Fruit fly (Drosophila melanogaster) whole organism, embryonic: ENCODE measurements around the gene CG7550.

ENCODE experiments used
- Asciz ChIP-seq: fragments of 200-800 bp; sonication (Bioruptor generic); optimal IDR thresholded peaks from 2 replicates; lab custom pipeline; 2017; ENCODE audit warnings: missing biosample characterization, mild to moderate bottlenecking, missing genetic modification characterization, missing genetic modification reagents
- BEAF-32 ChIP-seq: fragments of 200-800 bp; sonication (Bioruptor generic); optimal IDR thresholded peaks from 3 replicates; lab custom pipeline; 2017; ENCODE audit warnings: missing biosample characterization, missing genetic modification characterization, mild to moderate bottlenecking, moderate library complexity, missing genetic modification reagents
- Bdp1 ChIP-seq: fragments of 200-800 bp; sonication (Bioruptor generic); optimal IDR thresholded peaks from 3 replicates; lab custom pipeline; 2016; ENCODE audit warnings: missing biosample characterization, missing genetic modification characterization
- CG12236 ChIP-seq: fragments of 200-800 bp; sonication (Bioruptor generic); optimal IDR thresholded peaks from 2 replicates; lab custom pipeline; 2016; ENCODE audit warnings: missing biosample characterization, missing genetic modification characterization
- CG12299 ChIP-seq: fragments of 200-800 bp; sonication (Bioruptor generic); optimal IDR thresholded peaks from 2 replicates; lab custom pipeline; 2018; ENCODE audit warnings: missing biosample characterization, mild to moderate bottlenecking, missing genetic modification characterization
- CG14014 ChIP-seq: fragments of 200-800 bp; sonication (Bioruptor generic); IDR thresholded peaks from 2 replicates; pipeline ENCODE4 v1.3.6; 2022; ENCODE audit warnings: missing biosample characterization, missing genetic modification characterization
- CG17186 ChIP-seq: fragments of 200-800 bp; sonication (Bioruptor generic); optimal IDR thresholded peaks from 3 replicates; lab custom pipeline; 2017; ENCODE audit warnings: missing biosample characterization, missing genetic modification reagents, missing genetic modification characterization
- CG18476 ChIP-seq: fragments of 200-800 bp; sonication (Bioruptor generic); optimal IDR thresholded peaks from 2 replicates; lab custom pipeline; 2016; ENCODE audit warnings: missing biosample characterization, mild to moderate bottlenecking, missing genetic modification characterization
- CG2129 ChIP-seq: fragments of 200-800 bp; sonication (Bioruptor generic); IDR thresholded peaks from 2 replicates; pipeline ENCODE4 v1.3.6; 2022; ENCODE audit warnings: missing biosample characterization, missing genetic modification characterization; ENCODE audit not compliant: partially characterized antibody
- CG2199 ChIP-seq: fragments of 200-800 bp; sonication (Bioruptor generic); IDR thresholded peaks from 3 replicates; pipeline ENCODE4 v1.3.6; 2022; ENCODE audit warnings: missing biosample characterization, missing genetic modification characterization
- CG3407 ChIP-seq: fragments of 200-800 bp; sonication (Bioruptor generic); optimal IDR thresholded peaks from 2 replicates; lab custom pipeline; 2018; ENCODE audit warnings: missing biosample characterization, mild to moderate bottlenecking, missing genetic modification characterization
- CG4328 ChIP-seq: fragments of 200-800 bp; sonication (Bioruptor generic); optimal IDR thresholded peaks from 3 replicates; lab custom pipeline; 2017; ENCODE audit warnings: missing biosample characterization, missing genetic modification reagents, missing genetic modification characterization
- CG4820 ChIP-seq: fragments of 200-800 bp; sonication (Bioruptor generic); optimal IDR thresholded peaks from 3 replicates; lab custom pipeline; 2016; ENCODE audit warnings: missing biosample characterization, missing genetic modification characterization
- CG7745 ChIP-seq: fragments of 200-800 bp; sonication (Bioruptor generic); optimal IDR thresholded peaks from 2 replicates; lab custom pipeline; 2018; ENCODE audit warnings: missing biosample characterization, mild to moderate bottlenecking, missing genetic modification characterization, moderate library complexity
- CG8478 ChIP-seq: fragments of >200 bp; optimal IDR thresholded peaks from 2 replicates; lab custom pipeline; 2018
- CG8924 ChIP-seq: fragments of 200-800 bp; optimal IDR thresholded peaks from 3 replicates; lab custom pipeline; 2019; ENCODE audit warnings: missing biosample characterization, mild to moderate bottlenecking, missing genetic modification characterization, moderate library complexity
- Camta ChIP-seq: fragments of 200-800 bp; sonication (Bioruptor generic); optimal IDR thresholded peaks from 2 replicates; lab custom pipeline; 2016; ENCODE audit warnings: missing biosample characterization, missing genetic modification characterization
- CoRest ChIP-seq: fragments of 200-800 bp; sonication (Bioruptor generic); optimal IDR thresholded peaks from 3 replicates; lab custom pipeline; 2018; ENCODE audit warnings: missing biosample characterization, mild to moderate bottlenecking, missing genetic modification characterization, moderate library complexity
- D19B ChIP-seq: fragments of 200-800 bp; sonication (Bioruptor generic); optimal IDR thresholded peaks from 2 replicates; lab custom pipeline; 2017; ENCODE audit warnings: missing biosample characterization, mild to moderate bottlenecking, missing genetic modification characterization
- Eip74EF ChIP-seq, 2 experiments: fragments of 200-800 bp in 1 of 2; fragments of >200 bp in 1 of 2; sonication (Bioruptor generic) in 1 of 2; optimal IDR thresholded peaks; 2 replicates each; lab custom pipeline; 2017 to 2019; ENCODE audit warnings: missing biosample characterization in 2 of 2, missing genetic modification characterization in 2 of 2, mild to moderate bottlenecking in 1 of 2, moderate library complexity in 1 of 2
- Ets97D ChIP-seq: fragments of 200-800 bp; sonication (Bioruptor generic); optimal IDR thresholded peaks from 3 replicates; lab custom pipeline; 2016; ENCODE audit warnings: missing biosample characterization, missing genetic modification characterization
- Fer1 ChIP-seq: fragments of 200-800 bp; sonication (Bioruptor generic); optimal IDR thresholded peaks from 2 replicates; lab custom pipeline; 2017; ENCODE audit warnings: missing biosample characterization, mild to moderate bottlenecking, missing genetic modification characterization
- Hey ChIP-seq: fragments of 200-800 bp; sonication (Bioruptor generic); optimal IDR thresholded peaks from 3 replicates; lab custom pipeline; 2018; ENCODE audit warnings: missing biosample characterization, mild to moderate bottlenecking, missing genetic modification characterization
- Hr39 ChIP-seq: fragments of >200 bp; optimal IDR thresholded peaks from 2 replicates; lab custom pipeline; 2017
- Max ChIP-seq: fragments of 200-800 bp; sonication (Bioruptor generic); optimal IDR thresholded peaks from 2 replicates; lab custom pipeline; 2016; ENCODE audit warnings: missing biosample characterization, mild to moderate bottlenecking, missing genetic modification characterization
- Oaz ChIP-seq: fragments of 200-800 bp; sonication (Bioruptor generic); IDR thresholded peaks from 2 replicates; pipeline ENCODE4 v1.3.6; 2022; ENCODE audit warnings: missing biosample characterization, missing genetic modification characterization
- Oli ChIP-seq: fragments of 200-800 bp; sonication (Bioruptor generic); optimal IDR thresholded peaks from 2 replicates; lab custom pipeline; 2018; ENCODE audit warnings: missing biosample characterization, mild to moderate bottlenecking, missing genetic modification characterization, moderate library complexity
- Opbp ChIP-seq: fragments of 200-800 bp; sonication (Bioruptor generic); IDR thresholded peaks from 3 replicates; pipeline ENCODE4 v1.3.6; 2022; ENCODE audit warnings: missing biosample characterization, missing genetic modification characterization; ENCODE audit not compliant: partially characterized antibody
- Ravus ChIP-seq: fragments of 200-800 bp; sonication (Bioruptor generic); IDR thresholded peaks from 2 replicates; pipeline ENCODE4 v1.3.6; 2022; ENCODE audit warnings: missing biosample characterization, missing genetic modification characterization
- Scr ChIP-seq: fragments of 200-800 bp; sonication (Bioruptor generic); IDR thresholded peaks from 2 replicates; pipeline ENCODE4 v1.3.6; 2022; ENCODE audit warnings: missing biosample characterization, missing genetic modification characterization; ENCODE audit not compliant: partially characterized antibody
- Taf1 ChIP-seq: fragments of 200-800 bp; sonication (Bioruptor generic); IDR thresholded peaks from 2 replicates; pipeline ENCODE4 v1.3.6; 2022; ENCODE audit warnings: missing biosample characterization, missing genetic modification characterization
- Xbp1 ChIP-seq: fragments of 200-800 bp; sonication (Bioruptor generic); optimal IDR thresholded peaks from 3 replicates; lab custom pipeline; 2016; ENCODE audit warnings: missing biosample characterization, mild to moderate bottlenecking, missing genetic modification characterization
- aop ChIP-seq: fragments of 200-800 bp; sonication (Bioruptor generic); IDR thresholded peaks from 2 replicates; pipeline ENCODE4 v1.3.6; 2022; ENCODE audit warnings: missing biosample characterization, missing genetic modification characterization
- bab2 ChIP-seq: fragments of 200-800 bp; sonication (Bioruptor generic); optimal IDR thresholded peaks from 2 replicates; lab custom pipeline; 2016; ENCODE audit warnings: missing biosample characterization, missing genetic modification characterization
- btn ChIP-seq: fragments of 200-800 bp; sonication (Bioruptor generic); optimal IDR thresholded peaks from 2 replicates; lab custom pipeline; 2016; ENCODE audit warnings: missing biosample characterization, missing genetic modification characterization
- caup ChIP-seq: fragments of 200-800 bp; sonication (Bioruptor generic); optimal IDR thresholded peaks from 3 replicates; lab custom pipeline; 2017; ENCODE audit warnings: missing biosample characterization, mild to moderate bottlenecking, missing genetic modification characterization, moderate library complexity; ENCODE audit not compliant: severe bottlenecking
- chn ChIP-seq: fragments of 200-800 bp; sonication (Bioruptor generic); optimal IDR thresholded peaks from 2 replicates; lab custom pipeline; 2016; ENCODE audit warnings: missing biosample characterization, missing genetic modification characterization
- croc ChIP-seq: fragments of 200-800 bp; sonication (Bioruptor generic); conservative IDR thresholded peaks from 3 replicates; pipeline ENCODE4 v1.3.6; 2022; ENCODE audit warnings: missing biosample characterization, missing genetic modification characterization
- dan ChIP-seq: fragments of 200-800 bp; sonication (Bioruptor generic); IDR thresholded peaks from 2 replicates; pipeline ENCODE4 v1.3.6; 2022; ENCODE audit warnings: missing biosample characterization, missing genetic modification characterization
- dmrt11E ChIP-seq: fragments of 200-800 bp; sonication (Bioruptor generic); optimal IDR thresholded peaks from 3 replicates; lab custom pipeline; 2018; ENCODE audit warnings: missing biosample characterization, mild to moderate bottlenecking, missing genetic modification characterization, moderate library complexity
- hb ChIP-seq: fragments of 200-800 bp; sonication (Bioruptor generic); IDR thresholded peaks from 3 replicates; pipeline ENCODE4 v1.3.6; 2022; ENCODE audit warnings: missing biosample characterization, missing genetic modification characterization; ENCODE audit not compliant: partially characterized antibody
- inv ChIP-seq: fragments of 200-800 bp; sonication (Bioruptor generic); IDR thresholded peaks from 2 replicates; pipeline ENCODE4 v1.3.6; 2022; ENCODE audit warnings: missing biosample characterization, missing genetic modification characterization; ENCODE audit not compliant: partially characterized antibody
- nom ChIP-seq: fragments of 200-800 bp; sonication (Bioruptor generic); optimal IDR thresholded peaks from 2 replicates; lab custom pipeline; 2017; ENCODE audit warnings: missing biosample characterization, missing genetic modification characterization, mild to moderate bottlenecking, moderate library complexity, missing genetic modification reagents
- pita ChIP-seq: fragments of 200-800 bp; sonication (Bioruptor generic); optimal IDR thresholded peaks from 2 replicates; lab custom pipeline; 2017; ENCODE audit warnings: missing biosample characterization, mild to moderate bottlenecking, missing genetic modification characterization
- ranshi ChIP-seq: fragments of 200-800 bp; sonication (Bioruptor generic); IDR thresholded peaks from 2 replicates; pipeline ENCODE4 v1.3.6; 2022; ENCODE audit warnings: missing biosample characterization, missing genetic modification characterization
- sens ChIP-seq: fragments of 200-800 bp; sonication (Bioruptor generic); peaks from one replicate; lab custom pipeline; 2016; ENCODE audit warnings: missing biosample characterization, missing genetic modification characterization
- seq ChIP-seq: fragments of 200-800 bp; sonication (Bioruptor generic); IDR thresholded peaks from 2 replicates; pipeline ENCODE4 v1.3.6; 2022; ENCODE audit warnings: missing biosample characterization, missing genetic modification characterization
- sna ChIP-seq: fragments of 200-800 bp; sonication (Bioruptor generic); IDR thresholded peaks from 2 replicates; pipeline ENCODE4 v1.3.6; 2022; ENCODE audit warnings: missing biosample characterization, missing genetic modification characterization; ENCODE audit not compliant: partially characterized antibody
- tin ChIP-seq: fragments of 200-800 bp; sonication (Bioruptor generic); optimal IDR thresholded peaks from 3 replicates; lab custom pipeline; 2016; ENCODE audit warnings: missing biosample characterization, missing genetic modification characterization
- twi ChIP-seq: fragments of 200-800 bp; optimal IDR thresholded peaks from 2 replicates; lab custom pipeline; 2019; ENCODE audit warnings: missing biosample characterization, mild to moderate bottlenecking, missing genetic modification characterization, moderate library complexity
- zfh2 ChIP-seq: fragments of 200-800 bp; sonication (Bioruptor generic); optimal IDR thresholded peaks from 2 replicates; lab custom pipeline; 2016; ENCODE audit warnings: missing biosample characterization, missing genetic modification characterization

Gene CG7550

dm6 chr3L:8091650-8092068 lies 32.7 kb downstream of the CG7550 start, which contains the start of gene CG7565 (continued):
- TF ChIP-seq Ets97D (GFP tag; lab: Kevin White, UChicago), result peak; percentile 81
- peak; percentile 3 for TF ChIP-seq CG18476
- no peak for TF ChIP-seq croc (GFP tag; lab: Robert Waterston, UW)
- TF ChIP-seq D19B (GFP tag; lab: Kevin White, UChicago), result peak; percentile 5
- no peak for TF ChIP-seq Ravus
- TF ChIP-seq Eip74EF (GFP tag; optimal IDR thresholded peaks at IDR 0.05; lab: Kevin White, UChicago), result peak in 1 of 2 experiments; percentile 78
- peak; percentile 82 for TF ChIP-seq caup (GFP tag; lab: Kevin White, UChicago)
- 0 out of 2 replicates have a peak, but pooled peaks have one; percentile 48 for TF ChIP-seq aop (GFP tag; lab: Robert Waterston, UW)
- no peak for TF ChIP-seq Bdp1 (GFP tag; lab: Kevin White, UChicago)
- TF ChIP-seq CG4820 (GFP tag; lab: Kevin White, UChicago), result no peak
- peak; percentile 21 for TF ChIP-seq bab2 (GFP tag; lab: Kevin White, UChicago)
- peak; percentile 18 for TF ChIP-seq CoRest (tag; lab: Kevin White, UChicago)
- no peak for TF ChIP-seq Oli (tag; lab: Kevin White, UChicago)
- TF ChIP-seq ranshi (GFP tag; lab: Robert Waterston, UW), result no peak
- TF ChIP-seq sens (GFP tag; lab: Kevin White, UChicago), result peak; percentile 69
- peak; percentile 47 for TF ChIP-seq Xbp1 (GFP tag; lab: Kevin White, UChicago)
- TF ChIP-seq Camta (GFP tag; lab: Kevin White, UChicago), result peak; percentile 18
- no peak for TF ChIP-seq btn
- peak; percentile 5 for TF ChIP-seq CG8924 (tag; lab: Kevin White, UChicago)
- TF ChIP-seq nom (GFP tag; lab: Kevin White, UChicago), result no peak
- TF ChIP-seq Oaz, result no peak
- TF ChIP-seq CG12236 (GFP tag; lab: Kevin White, UChicago), result no peak
- peak; percentile 81 for TF ChIP-seq Fer1 (GFP tag; lab: Kevin White, UChicago)
- no peak for TF ChIP-seq CG7745
- TF ChIP-seq seq (GFP tag; lab: Robert Waterston, UW), result no peak
- TF ChIP-seq Taf1, result no peak
- peak; percentile 69 for TF ChIP-seq zfh2 (GFP tag; lab: Kevin White, UChicago)
- no peak for TF ChIP-seq inv
- no peak for TF ChIP-seq pita (GFP tag; lab: Kevin White, UChicago)
- no peak for TF ChIP-seq dan (GFP tag; lab: Robert Waterston, UW)
- TF ChIP-seq dmrt11E (tag; lab: Kevin White, UChicago), result no peak
- TF ChIP-seq sna (GFP tag; lab: Robert Waterston, UW), result peak; percentile 71; the same call in 1 of the 2 replicates
- peak; percentile 16 for TF ChIP-seq chn
- peak; percentile 55 for TF ChIP-seq Scr
- TF ChIP-seq CG2199, result no peak
- TF ChIP-seq hb, result no peak
- no peak for TF ChIP-seq CG14014 (GFP tag; lab: Robert Waterston, UW)
- no peak for TF ChIP-seq CG3407 (GFP tag; lab: Kevin White, UChicago)
- no peak for TF ChIP-seq Hey (tag; lab: Kevin White, UChicago)
- TF ChIP-seq tin (GFP tag; lab: Kevin White, UChicago), result peak; percentile 38
- peak; percentile 56; the same call in 2 of the 3 replicates for TF ChIP-seq Opbp
- no peak for TF ChIP-seq twi
- TF ChIP-seq CG4328, result peak; percentile 40
- no peak for TF ChIP-seq Max
- no peak for TF ChIP-seq CG2129 (GFP tag; lab: Robert Waterston, UW)
- peak; percentile 77 for TF ChIP-seq CG17186 (GFP tag; lab: Kevin White, UChicago)
- peak; percentile 19 for TF ChIP-seq Asciz (GFP tag; lab: Kevin White, UChicago)
- peak; percentile 12 for TF ChIP-seq CG12299 (tag; lab: Kevin White, UChicago)
- TF ChIP-seq BEAF-32 (GFP tag; lab: Kevin White, UChicago), result peak; percentile 55
- TF ChIP-seq Hr39 (lab: Kevin White, UChicago), result no peak
- no peak for TF ChIP-seq CG8478 (lab: Kevin White, UChicago)
